Fruit fly (Drosophila melanogaster) whole organism, prepupa: Measurements from ENCODE around the gene CG9682.
A peak's percentile ranks its signal among the peaks of the same experiment; 100 is the strongest.

Source experiments
- Blimp-1 ChIP-seq: fragments of 200-800 bp; sonication (Bioruptor generic); optimal IDR thresholded peaks from 3 replicates; lab custom pipeline; 2017; ENCODE audit warnings: missing biosample characterization, missing genetic modification characterization, mild to moderate bottlenecking, moderate library complexity, missing genetic modification reagents
- CG10631 ChIP-seq: fragments of 200-800 bp; sonication (Bioruptor generic); optimal IDR thresholded peaks from 2 replicates; lab custom pipeline; 2016; ENCODE audit warnings: missing biosample characterization, missing genetic modification characterization
- CG10669 ChIP-seq: fragments of 200-800 bp; sonication (Bioruptor generic); optimal IDR thresholded peaks from 3 replicates; lab custom pipeline; 2018; ENCODE audit warnings: missing biosample characterization, mild to moderate bottlenecking, missing genetic modification characterization, moderate library complexity
- CG11762 ChIP-seq: fragments of 200-800 bp; sonication (Bioruptor generic); optimal IDR thresholded peaks from 3 replicates; lab custom pipeline; 2016; ENCODE audit warnings: missing biosample characterization, missing genetic modification characterization; ENCODE audit not compliant: insufficient read depth
- CG11902 ChIP-seq: fragments of 200-800 bp; sonication (Bioruptor generic); optimal IDR thresholded peaks from 3 replicates; lab custom pipeline; 2016; ENCODE audit warnings: missing biosample characterization, missing genetic modification characterization
- CG1621 ChIP-seq: fragments of 200-800 bp; sonication (Bioruptor generic); optimal IDR thresholded peaks from 3 replicates; lab custom pipeline; 2018; ENCODE audit warnings: missing biosample characterization, mild to moderate bottlenecking, missing genetic modification characterization
- CG3032 ChIP-seq: fragments of 200-800 bp; optimal IDR thresholded peaks from 2 replicates; lab custom pipeline; 2019; ENCODE audit warnings: missing biosample characterization, mild to moderate bottlenecking, missing genetic modification characterization, moderate library complexity
- CG31627 ChIP-seq: fragments of 200-800 bp; sonication (Bioruptor generic); optimal IDR thresholded peaks from 3 replicates; lab custom pipeline; 2016; ENCODE audit warnings: missing biosample characterization, missing genetic modification characterization
- CG32006 ChIP-seq: fragments of 200-800 bp; sonication (Bioruptor generic); optimal IDR thresholded peaks from 3 replicates; lab custom pipeline; 2017; ENCODE audit warnings: missing biosample characterization, mild to moderate bottlenecking, missing genetic modification characterization
- CG34406 ChIP-seq: fragments of 200-800 bp; sonication (Bioruptor generic); optimal IDR thresholded peaks from 3 replicates; lab custom pipeline; 2016; ENCODE audit warnings: missing biosample characterization, missing genetic modification characterization
- CG3919 ChIP-seq: fragments of 200-800 bp; sonication (Bioruptor generic); optimal IDR thresholded peaks from 3 replicates; lab custom pipeline; 2016; ENCODE audit warnings: missing biosample characterization, missing genetic modification characterization
- CG6163 ChIP-seq: fragments of 200-800 bp; sonication (Bioruptor generic); IDR thresholded peaks from 3 replicates; pipeline ENCODE4 v1.3.6; 2022; ENCODE audit warnings: missing biosample characterization, missing genetic modification characterization
- CG6276 ChIP-seq: fragments of 200-800 bp; sonication (Bioruptor generic); optimal IDR thresholded peaks from 2 replicates; lab custom pipeline; 2017; ENCODE audit warnings: missing biosample characterization, mild to moderate bottlenecking, missing genetic modification characterization
- CG6792 ChIP-seq: fragments of 200-800 bp; sonication (Bioruptor generic); optimal IDR thresholded peaks from 3 replicates; lab custom pipeline; 2016; ENCODE audit warnings: missing biosample characterization, missing genetic modification characterization
- CG6854 ChIP-seq: fragments of 200-800 bp; sonication (Bioruptor generic); optimal IDR thresholded peaks from 2 replicates; lab custom pipeline; 2017; ENCODE audit warnings: missing biosample characterization, mild to moderate bottlenecking, missing genetic modification characterization
- CG8119 ChIP-seq: fragments of 200-800 bp; sonication (Bioruptor generic); IDR thresholded peaks from 3 replicates; pipeline ENCODE4 v1.3.6; 2022; ENCODE audit warnings: missing biosample characterization, missing genetic modification characterization
- CG8319 ChIP-seq: fragments of 200-800 bp; sonication (Bioruptor generic); optimal IDR thresholded peaks from 3 replicates; lab custom pipeline; 2016; ENCODE audit warnings: missing biosample characterization, missing genetic modification characterization
- CG8632 ChIP-seq: fragments of 200-800 bp; sonication (Bioruptor generic); optimal IDR thresholded peaks from 3 replicates; lab custom pipeline; 2016; ENCODE audit warnings: missing biosample characterization, missing genetic modification characterization
- CG9139 ChIP-seq: fragments of 200-800 bp; sonication (Bioruptor generic); optimal IDR thresholded peaks from 3 replicates; lab custom pipeline; 2017; ENCODE audit warnings: missing biosample characterization, mild to moderate bottlenecking, missing genetic modification characterization
- Eip75B ChIP-seq: fragments of 200-800 bp; sonication (Bioruptor generic); optimal IDR thresholded peaks from 3 replicates; lab custom pipeline; 2016; ENCODE audit warnings: missing biosample characterization, missing genetic modification characterization
- Eip78C ChIP-seq: fragments of 200-800 bp; sonication (Bioruptor generic); peaks from one replicate; lab custom pipeline; 2016; ENCODE audit warnings: missing biosample characterization, missing genetic modification characterization
- Eip93F ChIP-seq: fragments of 200-800 bp; sonication (Bioruptor generic); optimal IDR thresholded peaks from 2 replicates; lab custom pipeline; 2016; ENCODE audit warnings: missing biosample characterization, mild to moderate bottlenecking, missing genetic modification characterization
- Ets21C ChIP-seq: fragments of 200-800 bp; sonication (Bioruptor generic); optimal IDR thresholded peaks from 3 replicates; lab custom pipeline; 2016; ENCODE audit warnings: missing biosample characterization, missing genetic modification characterization
- Ets96B ChIP-seq: fragments of 200-800 bp; optimal IDR thresholded peaks from 2 replicates; lab custom pipeline; 2019; ENCODE audit warnings: missing biosample characterization, mild to moderate bottlenecking, missing genetic modification characterization, moderate library complexity
- Gug ChIP-seq: fragments of 200-800 bp; sonication (Bioruptor generic); IDR thresholded peaks from 2 replicates; pipeline ENCODE4 v1.3.6; 2022; ENCODE audit warnings: missing biosample characterization, missing genetic modification characterization
- Hr39 ChIP-seq: fragments of 200-800 bp; sonication (Bioruptor generic); optimal IDR thresholded peaks from 2 replicates; lab custom pipeline; 2016; ENCODE audit warnings: missing biosample characterization, missing genetic modification characterization
- Hr4 ChIP-seq: fragments of 200-800 bp; sonication (Bioruptor generic); optimal IDR thresholded peaks from 3 replicates; lab custom pipeline; 2016; ENCODE audit warnings: missing biosample characterization, missing genetic modification characterization
- Lpt ChIP-seq: fragments of 200-800 bp; sonication (Bioruptor generic); optimal IDR thresholded peaks from 3 replicates; lab custom pipeline; 2016; ENCODE audit warnings: missing biosample characterization, missing genetic modification characterization
- Met ChIP-seq: fragments of 200-800 bp; sonication (Bioruptor generic); optimal IDR thresholded peaks from 3 replicates; lab custom pipeline; 2016; ENCODE audit warnings: missing biosample characterization, missing genetic modification characterization
- Smox ChIP-seq: fragments of 200-800 bp; sonication (Bioruptor generic); optimal IDR thresholded peaks from 3 replicates; lab custom pipeline; 2016; ENCODE audit warnings: missing biosample characterization, missing genetic modification characterization
- Sox102F ChIP-seq: fragments of 200-800 bp; sonication (Bioruptor generic); optimal IDR thresholded peaks from 2 replicates; lab custom pipeline; 2016; ENCODE audit warnings: missing biosample characterization, mild to moderate bottlenecking, missing genetic modification characterization
- Sox14 ChIP-seq: fragments of 200-800 bp; sonication (Bioruptor generic); optimal IDR thresholded peaks from 3 replicates; lab custom pipeline; 2016; ENCODE audit warnings: missing biosample characterization, missing genetic modification characterization
- Sox15 ChIP-seq: fragments of 200-800 bp; sonication (Bioruptor generic); optimal IDR thresholded peaks from 3 replicates; lab custom pipeline; 2016; ENCODE audit warnings: missing biosample characterization, missing genetic modification characterization
- acj6 ChIP-seq: fragments of 200-800 bp; sonication (Bioruptor generic); optimal IDR thresholded peaks from 3 replicates; lab custom pipeline; 2016; ENCODE audit warnings: missing biosample characterization, missing genetic modification characterization
- cyc ChIP-seq: fragments of 200-800 bp; sonication (Bioruptor generic); optimal IDR thresholded peaks from 3 replicates; lab custom pipeline; 2016; ENCODE audit warnings: missing biosample characterization, missing genetic modification characterization
- dac ChIP-seq: fragments of 200-800 bp; sonication (Bioruptor generic); optimal IDR thresholded peaks from 2 replicates; lab custom pipeline; 2017; ENCODE audit warnings: missing biosample characterization, mild to moderate bottlenecking, missing genetic modification characterization
- dsx ChIP-seq: fragments of 200-800 bp; optimal IDR thresholded peaks from 3 replicates; lab custom pipeline; 2019; ENCODE audit warnings: missing biosample characterization, mild to moderate bottlenecking, missing genetic modification characterization, moderate library complexity; ENCODE audit not compliant: poor library complexity, severe bottlenecking
- eg ChIP-seq: fragments of 200-800 bp; sonication (Bioruptor generic); IDR thresholded peaks from 3 replicates; pipeline ENCODE4 v1.3.6; 2022; ENCODE audit warnings: missing biosample characterization, missing genetic modification characterization
- esn ChIP-seq: fragments of 200-800 bp; sonication (Bioruptor generic); optimal IDR thresholded peaks from 2 replicates; lab custom pipeline; 2016; ENCODE audit warnings: missing biosample characterization, mild to moderate bottlenecking, missing genetic modification characterization, moderate library complexity
- fd59A ChIP-seq: fragments of 200-800 bp; sonication (Bioruptor generic); optimal IDR thresholded peaks from 2 replicates; lab custom pipeline; 2017; ENCODE audit warnings: missing biosample characterization, mild to moderate bottlenecking, missing genetic modification characterization, missing genetic modification reagents
- fd85E ChIP-seq: fragments of 200-800 bp; sonication (Bioruptor generic); optimal IDR thresholded peaks from 3 replicates; lab custom pipeline; 2016; ENCODE audit warnings: missing biosample characterization, missing genetic modification characterization
- fkh ChIP-seq: fragments of 200-800 bp; sonication (Bioruptor generic); optimal IDR thresholded peaks from 3 replicates; lab custom pipeline; 2017; ENCODE audit warnings: missing biosample characterization, mild to moderate bottlenecking, missing genetic modification characterization, moderate library complexity
- net ChIP-seq: fragments of 200-800 bp; sonication (Bioruptor generic); optimal IDR thresholded peaks from 3 replicates; lab custom pipeline; 2016; ENCODE audit warnings: missing biosample characterization, missing genetic modification characterization
- spab ChIP-seq: fragments of 200-800 bp; sonication (Bioruptor generic); optimal IDR thresholded peaks from 2 replicates; lab custom pipeline; 2017; ENCODE audit warnings: missing biosample characterization, mild to moderate bottlenecking, missing genetic modification characterization, missing genetic modification reagents
- ss ChIP-seq, 2 experiments: fragments of 200-800 bp; sonication (Bioruptor generic); optimal IDR thresholded peaks; 2 replicates in 1 of 2; 3 replicates in 1 of 2; lab custom pipeline; 2017 to 2018; ENCODE audit warnings: mild to moderate bottlenecking in 2 of 2, missing biosample characterization in 2 of 2, missing genetic modification characterization in 2 of 2, moderate library complexity in 1 of 2
- svp ChIP-seq: fragments of 200-800 bp; sonication (Bioruptor generic); peaks from one replicate; lab custom pipeline; 2016; ENCODE audit warnings: missing biosample characterization, missing genetic modification characterization
- vri ChIP-seq: fragments of 200-800 bp; sonication (Bioruptor generic); optimal IDR thresholded peaks from 3 replicates; lab custom pipeline; 2016; ENCODE audit warnings: missing biosample characterization, mild to moderate bottlenecking, missing genetic modification characterization

CG9682 gene

dm6 chr3R:30280312-30280711 lies 29.6 kb downstream of the CG9682 start (continued):
- TF ChIP-seq CG6276 (GFP tag; lab: Kevin White, UChicago), result peak; percentile 33
- peak; percentile 14 for TF ChIP-seq CG11762 (GFP tag; lab: Kevin White, UChicago)
- peak; percentile 66; the same call in 2 of the 3 replicates for TF ChIP-seq CG6163
- TF ChIP-seq CG8119 (GFP tag; lab: Robert Waterston, UW), result no peak; the same call in 2 of the 3 replicates
- TF ChIP-seq CG8319 (GFP tag; lab: Kevin White, UChicago), result peak; percentile 18
- peak; percentile 60 for TF ChIP-seq CG6792 (GFP tag; lab: Kevin White, UChicago)
- TF ChIP-seq esn, result peak; percentile 79
- TF ChIP-seq Gug (GFP tag; lab: Robert Waterston, UW), result 0 out of 2 replicates have a peak, but pooled peaks have one; percentile 22
- peak; percentile 26 for TF ChIP-seq CG3032
- peak; percentile 91 for TF ChIP-seq svp (GFP tag; lab: Kevin White, UChicago)
- TF ChIP-seq Eip78C (GFP tag; lab: Kevin White, UChicago), result peak; percentile 86
- TF ChIP-seq eg (GFP tag; lab: Robert Waterston, UW), result peak; percentile 60
- TF ChIP-seq CG34406, result peak; percentile 57
- TF ChIP-seq spab (GFP tag; lab: Kevin White, UChicago), result peak; percentile 22
- TF ChIP-seq cyc (GFP tag; lab: Kevin White, UChicago), result peak; percentile 80
- TF ChIP-seq CG32006 (GFP tag; lab: Kevin White, UChicago), result peak; percentile 43
- TF ChIP-seq net, result peak; percentile 5
- TF ChIP-seq Eip75B (GFP tag; lab: Kevin White, UChicago), result peak; percentile 58
- peak; percentile 47 for TF ChIP-seq CG11902
- TF ChIP-seq CG1621 (tag; lab: Kevin White, UChicago), result no peak
- TF ChIP-seq Ets21C (GFP tag; lab: Kevin White, UChicago), result peak; percentile 71
- TF ChIP-seq CG8632, result peak; percentile 48

- TF ChIP-seq eg (GFP tag; lab: Robert Waterston, UW) (no peak), Hr4 (GFP tag; lab: Kevin White, UChicago) (no peak), acj6 (peak; percentile 37), Sox14 (GFP tag; lab: Kevin White, UChicago) (peak; percentile 57), CG3919 (peak; percentile 18), CG10669 (GFP tag; lab: Kevin White, UChicago) (no peak), ss (GFP tag; optimal IDR thresholded peaks at IDR 0.05; lab: Kevin White, UChicago) (no peak), CG8319 (GFP tag; lab: Kevin White, UChicago) (no peak), Lpt (GFP tag; lab: Kevin White, UChicago) (no peak), svp (GFP tag; lab: Kevin White, UChicago) (peak; percentile 93), Eip78C (GFP tag; lab: Kevin White, UChicago) (peak; percentile 88), net (no peak), fd59A (GFP tag; lab: Kevin White, UChicago) (no peak), CG32006 (GFP tag; lab: Kevin White, UChicago) (no peak), CG9139 (GFP tag; lab: Kevin White, UChicago) (no peak), Blimp-1 (GFP tag; lab: Kevin White, UChicago) (peak; percentile 48), Eip93F (GFP tag; lab: Kevin White, UChicago) (no peak), Smox (peak; percentile 76), Sox102F (GFP tag; lab: Kevin White, UChicago) (peak; percentile 58), fd85E (GFP tag; lab: Kevin White, UChicago) (no peak), Hr39 (GFP tag; lab: Kevin White, UChicago) (peak; percentile 86), CG31627 (GFP tag; lab: Kevin White, UChicago) (peak; percentile 84), dsx (peak; percentile 25), Met (GFP tag; lab: Kevin White, UChicago) (peak; percentile 74), Ets96B (tag; lab: Kevin White, UChicago) (no peak), CG6276 (GFP tag; lab: Kevin White, UChicago) (no peak), cyc (GFP tag; lab: Kevin White, UChicago) (peak; percentile 63), CG34406 (peak; percentile 21), CG6854 (GFP tag; lab: Kevin White, UChicago) (peak; percentile 37), Sox15 (GFP tag; lab: Kevin White, UChicago) (no peak), CG10631 (GFP tag; lab: Kevin White, UChicago) (peak; percentile 36), vri (GFP tag; lab: Kevin White, UChicago) (peak; percentile 87), CG6792 (GFP tag; lab: Kevin White, UChicago) (peak; percentile 43), spab (GFP tag; lab: Kevin White, UChicago) (no peak), Gug (GFP tag; lab: Robert Waterston, UW) (no peak), dac (GFP tag; lab: Kevin White, UChicago) (no peak), fkh (GFP tag; lab: Kevin White, UChicago) (no peak)
These were observed 30.8 kb downstream of the CG9682 start for dm6 chr3R:30281345-30282133.
